Worm (Caenorhabditis elegans) whole organism, late embryonic: ENCODE results near the gene stc-1.

Source experiments
- K02D7.2 ChIP-seq: sonication (generic microtip); optimal IDR thresholded peaks from 2 replicates; lab custom pipeline; 2017; ENCODE audit warnings: mild to moderate bottlenecking, missing genetic modification characterization, missing compliant biosample characterization
- K09A11.1 ChIP-seq: sonication (generic microtip); optimal IDR thresholded peaks from 2 replicates; lab custom pipeline; 2017; ENCODE audit warnings: antibody characterized with exemption, mild to moderate bottlenecking, missing genetic modification characterization, missing compliant biosample characterization; ENCODE audit not compliant: insufficient read depth
- T23F11.4 ChIP-seq: fragments of 200-800 bp; sonication (Bioruptor generic); optimal IDR thresholded peaks from 2 replicates; lab custom pipeline; 2018; ENCODE audit warnings: mild to moderate bottlenecking, missing genetic modification characterization, missing compliant biosample characterization
- Y22D7AL.16 ChIP-seq: sonication (generic microtip); optimal IDR thresholded peaks from 2 replicates; lab custom pipeline; 2016; ENCODE audit warnings: missing genetic modification characterization, missing compliant biosample characterization
- ceh-31 ChIP-seq: sonication (generic microtip); optimal IDR thresholded peaks from 2 replicates; lab custom pipeline; 2016; ENCODE audit warnings: missing genetic modification characterization, missing compliant biosample characterization
- ceh-34 ChIP-seq: sonication (generic microtip); optimal IDR thresholded peaks from 2 replicates; lab custom pipeline; 2016; ENCODE audit warnings: mild to moderate bottlenecking, missing genetic modification characterization, missing compliant biosample characterization
- ceh-45 ChIP-seq: fragments of 200-800 bp; sonication (Bioruptor generic); IDR thresholded peaks from 2 replicates; pipeline ENCODE4 v1.3.6; 2022; ENCODE audit warnings: missing genetic modification reagents, missing genetic modification characterization, missing compliant biosample characterization
- ceh-9 ChIP-seq: sonication (generic microtip); optimal IDR thresholded peaks from 2 replicates; lab custom pipeline; 2016; ENCODE audit warnings: mild to moderate bottlenecking, missing genetic modification characterization, inconsistent platforms, missing compliant biosample characterization
- che-1 ChIP-seq: sonication (generic microtip); optimal IDR thresholded peaks from 2 replicates; lab custom pipeline; 2016; ENCODE audit warnings: mild to moderate bottlenecking, missing genetic modification characterization, missing compliant biosample characterization
- elt-4 ChIP-seq: sonication (generic microtip); optimal IDR thresholded peaks from 2 replicates; lab custom pipeline; 2016; ENCODE audit warnings: missing genetic modification characterization, missing compliant biosample characterization
- ets-4 ChIP-seq: sonication (generic microtip); optimal IDR thresholded peaks from 2 replicates; lab custom pipeline; 2016; ENCODE audit warnings: missing genetic modification characterization, missing compliant biosample characterization
- eyg-1 ChIP-seq: sonication (generic microtip); optimal IDR thresholded peaks from 2 replicates; lab custom pipeline; 2016; ENCODE audit warnings: missing genotype, missing genetic modification characterization, missing compliant biosample characterization
- fax-1 ChIP-seq: sonication (generic microtip); optimal IDR thresholded peaks from 2 replicates; lab custom pipeline; 2016; ENCODE audit warnings: missing genotype, missing genetic modification characterization, missing compliant biosample characterization
- fkh-6 ChIP-seq: sonication (generic microtip); optimal IDR thresholded peaks from 2 replicates; lab custom pipeline; 2016; ENCODE audit warnings: missing genetic modification characterization, missing compliant biosample characterization
- hlh-13 ChIP-seq: fragments of 200-800 bp; sonication (Bioruptor generic); optimal IDR thresholded peaks from 2 replicates; lab custom pipeline; 2018; ENCODE audit warnings: mild to moderate bottlenecking, missing genetic modification characterization, missing compliant biosample characterization
- hlh-15 ChIP-seq: sonication (generic microtip); optimal IDR thresholded peaks from 2 replicates; lab custom pipeline; 2016; ENCODE audit warnings: missing genetic modification characterization, missing compliant biosample characterization
- hlh-8 ChIP-seq: sonication (generic microtip); optimal IDR thresholded peaks from 2 replicates; lab custom pipeline; 2016; ENCODE audit warnings: missing genotype, missing genetic modification characterization, missing compliant biosample characterization
- madf-2 ChIP-seq: sonication (generic microtip); optimal IDR thresholded peaks from 2 replicates; lab custom pipeline; 2017; ENCODE audit warnings: missing genetic modification characterization, missing compliant biosample characterization
- mec-3 ChIP-seq: sonication (generic microtip); optimal IDR thresholded peaks from 2 replicates; lab custom pipeline; 2016; ENCODE audit warnings: borderline replicate concordance, missing genetic modification characterization, missing compliant biosample characterization
- nhr-232 ChIP-seq: sonication (generic microtip); optimal IDR thresholded peaks from 2 replicates; lab custom pipeline; 2016; ENCODE audit warnings: missing genetic modification characterization, missing compliant biosample characterization
- npax-4 ChIP-seq: sonication (generic microtip); optimal IDR thresholded peaks from 2 replicates; lab custom pipeline; 2016; ENCODE audit warnings: missing genetic modification characterization, missing compliant biosample characterization
- odd-2 ChIP-seq: sonication (generic microtip); optimal IDR thresholded peaks from 2 replicates; lab custom pipeline; 2017; ENCODE audit warnings: antibody characterized with exemption, mild to moderate bottlenecking, missing genetic modification characterization, missing compliant biosample characterization
- pag-3 ChIP-seq: sonication (generic microtip); optimal IDR thresholded peaks from 2 replicates; lab custom pipeline; 2016; ENCODE audit warnings: missing compliant biosample characterization, missing genetic modification characterization, borderline replicate concordance
- pha-2 ChIP-seq: sonication (generic microtip); optimal IDR thresholded peaks from 2 replicates; lab custom pipeline; 2017; ENCODE audit warnings: mild to moderate bottlenecking, missing genetic modification characterization, missing compliant biosample characterization
- pqm-1 ChIP-seq: sonication (generic microtip); optimal IDR thresholded peaks from 2 replicates; lab custom pipeline; 2016; ENCODE audit warnings: missing genetic modification characterization, missing compliant biosample characterization
- pros-1 ChIP-seq: fragments of 150-350 bp; optimal IDR thresholded peaks from 2 replicates; lab custom pipeline; 2014; ENCODE audit warnings: missing biosample characterization, missing genetic modification reagents, missing genetic modification characterization
- ref-2 ChIP-seq: sonication (generic microtip); optimal IDR thresholded peaks from 2 replicates; lab custom pipeline; 2016; ENCODE audit warnings: missing genetic modification characterization, missing compliant biosample characterization
- rnt-1 ChIP-seq: sonication (generic microtip); optimal IDR thresholded peaks from 2 replicates; lab custom pipeline; 2016; ENCODE audit warnings: missing genetic modification characterization, missing compliant biosample characterization
- sdc-2 ChIP-seq: sonication (generic microtip); optimal IDR thresholded peaks from 2 replicates; lab custom pipeline; 2016; ENCODE audit warnings: missing genotype, missing genetic modification characterization, missing compliant biosample characterization
- sox-2 ChIP-seq: fragments of 200-800 bp; sonication (Bioruptor generic); IDR thresholded peaks from 2 replicates; pipeline ENCODE4 v1.3.6; 2022; ENCODE audit warnings: missing genetic modification reagents, missing genetic modification characterization, missing compliant biosample characterization
- ttx-3 ChIP-seq: sonication (generic microtip); optimal IDR thresholded peaks from 2 replicates; lab custom pipeline; 2016; ENCODE audit warnings: missing genetic modification reagents, missing genetic modification characterization, missing compliant biosample characterization
- unc-55 ChIP-seq: sonication (generic microtip); optimal IDR thresholded peaks from 2 replicates; lab custom pipeline; 2017; ENCODE audit warnings: missing biosample characterization, missing genetic modification reagents, missing genetic modification characterization

Gene stc-1

DNA sequence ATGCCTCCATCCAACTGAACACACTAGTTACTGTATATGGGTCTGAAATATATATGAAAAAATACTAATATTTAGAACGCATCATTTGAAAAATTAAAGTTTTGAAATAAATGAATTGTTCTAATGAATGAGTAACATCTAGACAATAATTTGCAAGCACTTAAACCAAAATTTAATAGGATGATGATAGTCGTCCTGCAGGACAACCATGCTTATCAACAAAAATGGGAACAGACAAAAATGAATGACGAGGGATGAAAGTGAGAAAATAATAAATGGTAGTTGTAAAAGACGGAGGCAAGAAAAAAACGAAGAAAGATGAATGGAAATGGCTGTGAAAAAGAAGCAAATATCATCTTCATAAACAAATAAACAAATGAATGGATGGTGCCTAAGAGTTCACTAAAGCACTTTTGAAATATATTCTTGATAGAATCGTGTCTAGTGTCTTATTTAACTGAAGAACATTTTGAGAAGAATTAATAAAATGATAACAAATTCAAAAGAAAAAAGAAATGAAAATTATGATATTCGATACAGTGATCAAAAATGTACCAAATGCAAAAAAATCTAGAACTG, 34.7 kb downstream of the stc-1 start, which contains the start of gene gldi-7:
Gene gldi-7, minus strand, starts transcription at position 42 of the 579 bp plus-strand sequence.
- no peak for TF ChIP-seq ceh-34 (tag; lab: Kevin White, UChicago)
- TF ChIP-seq odd-2 (tag; lab: Kevin White, UChicago): no peak
- no peak for TF ChIP-seq fax-1
- no peak for TF ChIP-seq fkh-6 (tag; lab: Kevin White, UChicago)
- no peak for TF ChIP-seq ceh-9
- no peak for TF ChIP-seq hlh-8 (tag; lab: Kevin White, UChicago)
- no peak for TF ChIP-seq pha-2 (tag; lab: Kevin White, UChicago)
- TF ChIP-seq hlh-13 (GFP tag; lab: Kevin White, UChicago): no peak
- TF ChIP-seq mec-3 (tag; lab: Kevin White, UChicago): no peak
- no peak for TF ChIP-seq sdc-2 (tag; lab: Kevin White, UChicago)
- no peak for TF ChIP-seq ref-2 (tag; lab: Kevin White, UChicago)
- no peak for TF ChIP-seq pag-3 (tag; lab: Kevin White, UChicago)
- no peak for TF ChIP-seq elt-4
- no peak for TF ChIP-seq ceh-45 (GFP tag; lab: Robert Waterston, UW)

DNA sequence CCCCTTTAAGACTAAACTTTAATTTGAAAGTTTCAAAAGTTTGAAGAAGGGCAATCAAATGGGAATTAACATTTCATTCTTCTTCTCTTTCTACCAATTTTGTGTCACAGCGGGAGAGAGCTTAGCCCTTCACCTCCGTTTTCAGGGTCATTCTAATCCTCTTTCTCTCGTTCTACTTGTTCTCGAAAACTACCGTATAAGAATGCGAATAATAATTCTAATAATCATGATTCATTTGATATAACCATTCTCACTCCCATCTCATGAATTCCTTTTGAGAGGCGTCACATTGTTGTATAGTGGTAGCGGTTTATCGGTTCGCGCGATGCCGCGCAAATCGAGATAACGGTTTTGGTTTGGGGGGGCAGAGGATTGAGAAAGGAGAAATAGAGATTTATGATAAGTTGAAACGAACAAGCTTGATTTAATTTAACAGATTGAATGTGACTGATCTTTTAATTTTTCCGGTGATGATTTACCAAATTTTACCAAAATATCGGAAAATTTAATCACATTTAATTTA, 36.7 kb downstream of the stc-1 start:
- TF ChIP-seq ceh-31 (tag; lab: Kevin White, UChicago) (no peak), rnt-1 (tag; lab: Kevin White, UChicago) (peak; percentile 2), ref-2 (tag; lab: Kevin White, UChicago) (peak; percentile 13), che-1 (tag; lab: Kevin White, UChicago) (no peak)

DNA sequence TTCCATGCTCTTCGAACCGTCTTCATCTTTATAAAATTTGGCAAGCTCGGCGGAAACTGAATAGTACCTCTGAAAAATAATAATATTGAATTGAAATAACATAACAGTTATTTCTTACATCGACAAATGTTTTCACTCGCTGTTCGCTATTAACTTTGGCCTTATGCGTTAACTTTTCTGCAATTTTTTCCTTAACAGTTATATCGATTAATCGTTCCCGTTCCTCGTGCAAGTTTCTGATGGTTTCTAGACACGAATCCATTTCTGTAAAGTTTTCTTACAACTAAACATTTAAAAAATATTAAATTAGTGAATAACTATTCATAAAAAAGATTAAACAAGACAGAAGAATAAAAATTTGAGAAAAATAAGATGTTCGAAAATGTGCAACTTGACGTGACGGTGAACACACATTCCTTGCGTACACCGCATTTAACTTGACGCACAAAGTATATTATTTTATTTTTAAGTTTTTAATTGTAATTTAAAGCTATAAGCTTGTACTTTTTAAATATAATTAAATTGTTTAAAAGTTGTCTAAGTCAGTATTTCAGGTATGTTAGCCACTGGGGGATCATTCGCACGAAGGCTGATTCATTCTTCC, 40.7 kb downstream of the stc-1 start, which contains the start of the genes prp-9 and mrps-18B:
Gene prp-9, minus strand, starts transcription at position 264 of the 604 bp plus-strand sequence.
Gene mrps-18B, plus strand, starts transcription at position 549 of the 604 bp plus-strand sequence.
- TF ChIP-seq madf-2 (tag; lab: Kevin White, UChicago) (no peak), unc-55 (GFP tag; lab: Kevin White, UChicago) (no peak), eyg-1 (tag; lab: Kevin White, UChicago) (no peak), K02D7.2 (tag; lab: Kevin White, UChicago) (no peak), T23F11.4 (no peak), fkh-6 (tag; lab: Kevin White, UChicago) (no peak), che-1 (tag; lab: Kevin White, UChicago) (no peak), Y22D7AL.16 (tag; lab: Kevin White, UChicago) (no peak), nhr-232 (tag; lab: Kevin White, UChicago) (no peak), pqm-1 (tag; lab: Kevin White, UChicago) (no peak), rnt-1 (tag; lab: Kevin White, UChicago) (no peak), K09A11.1 (tag; lab: Kevin White, UChicago) (no peak), ets-4 (tag; lab: Kevin White, UChicago) (no peak), ttx-3 (no peak), pros-1 (tag; lab: Kevin White, UChicago) (no peak), hlh-15 (tag; lab: Kevin White, UChicago) (no peak), sox-2 (GFP tag; lab: Robert Waterston, UW) (no peak)
- TF ChIP-seq, all 69 proteins: peak for 0

DNA sequence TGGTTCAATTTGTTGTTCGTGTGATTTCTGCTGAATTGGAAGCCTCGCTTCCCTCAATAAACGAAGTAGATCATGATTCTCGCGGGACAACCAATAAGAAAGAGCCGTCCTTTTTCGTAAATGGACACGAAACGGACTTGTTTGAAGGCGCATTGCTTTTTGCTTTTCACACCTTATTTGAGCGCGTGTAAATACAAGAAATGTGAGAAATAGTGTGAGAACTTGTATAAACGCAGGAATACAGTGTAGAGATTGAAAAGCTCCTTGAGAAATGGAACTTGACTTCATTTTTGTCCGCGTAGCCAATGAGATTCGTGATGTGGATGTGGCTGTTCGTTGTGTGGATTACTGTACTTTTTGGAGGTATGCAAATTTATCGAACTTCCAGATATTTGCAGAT, 45.3 kb downstream of the stc-1 start, which contains the start of gene cht-2:
Gene cht-2, plus strand, starts transcription at position 301 of the 400 bp plus-strand sequence.
- TF ChIP-seq npax-4 (no peak), nhr-232 (tag; lab: Kevin White, UChicago) (no peak), rnt-1 (tag; lab: Kevin White, UChicago) (no peak)
